Worm (Caenorhabditis elegans) whole organism, late embryonic: Measurements from ENCODE around the gene mcm-3AP.

Experiments
- ceh-34 ChIP-seq: sonication (generic microtip); optimal IDR thresholded peaks from 2 replicates; lab custom pipeline; 2016; ENCODE audit warnings: mild to moderate bottlenecking, missing genetic modification characterization, missing compliant biosample characterization
- fkh-10 ChIP-seq: fragments of 150-350 bp; optimal IDR thresholded peaks from 2 replicates; lab custom pipeline; 2014; ENCODE audit warnings: missing biosample characterization, missing genetic modification reagents, missing genetic modification characterization
- lin-11 ChIP-seq: fragments of 200-800 bp; sonication (Bioruptor generic); optimal IDR thresholded peaks from 2 replicates; lab custom pipeline; 2018; ENCODE audit warnings: mild to moderate bottlenecking, missing genetic modification characterization, missing compliant biosample characterization
- nfya-1 ChIP-seq: sonication (generic microtip); optimal IDR thresholded peaks from 2 replicates; lab custom pipeline; 2017; ENCODE audit warnings: missing genetic modification characterization, mild to moderate bottlenecking, missing compliant biosample characterization, antibody characterized with exemption, moderate library complexity

- TF ChIP-seq lin-11 (no peak), fkh-10 (no peak), nfya-1 (peak; percentile 4), ceh-34 (no peak)
Measured at ce11 chrIV:7910197-7910735, 38.2 kb upstream of the mcm-3AP start, which contains the start of the genes npp-27 and ntl-4.
